Worm (Caenorhabditis elegans): ENCODE results near the gene K07G6.1.

- TF ChIP-seq ceh-82 (tag; optimal IDR thresholded peaks at IDR 0.05) (no peak), lin-13 (GFP tag; optimal IDR thresholded peaks at IDR 0.05) (no peak), mdl-1 (tag; optimal IDR thresholded peaks at IDR 0.05) (no peak), tra-1 (GFP tag; IDR thresholded peaks at IDR 0.05) (no peak), daf-19 (GFP tag; conservative IDR thresholded peaks at IDR 0.05) (no peak), lin-15B (tag; optimal IDR thresholded peaks at IDR 0.05) (no peak)
Observed at ce11 chrII:1771785-1772184, 30.4 kb downstream of the K07G6.1 start, which contains the start of gene math-3.

All from whole organism, L4 larva.